Worm (Caenorhabditis elegans): ENCODE measurements around the gene F59A7.14.

DNA sequence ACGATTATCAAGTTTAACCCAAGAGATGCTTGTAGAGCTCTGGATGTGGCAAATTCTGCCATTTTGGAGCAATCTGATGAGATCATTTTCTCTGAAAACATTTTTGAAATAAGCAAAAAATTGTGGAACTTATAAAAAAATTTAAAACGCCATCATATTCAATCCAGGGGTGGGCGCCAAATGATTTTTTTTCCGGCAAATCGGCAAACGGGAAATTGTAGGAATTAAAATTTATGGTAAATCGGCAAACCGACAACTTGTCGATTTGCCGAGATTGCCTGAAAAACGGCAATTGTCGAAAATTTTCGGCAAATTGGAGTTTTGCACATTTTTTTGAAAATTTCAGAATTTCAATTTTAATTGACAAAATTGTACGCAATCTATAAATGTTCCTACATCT lies 16.8 kb downstream of the F59A7.14 start, which contains the start of gene srab-23:
- no peak for TF ChIP-seq aly-2 (tag; optimal IDR thresholded peaks at IDR 0.05)
- TF ChIP-seq nhr-77 (tag; optimal IDR thresholded peaks at IDR 0.05), result no peak
- no peak for TF ChIP-seq ceh-82 (tag; optimal IDR thresholded peaks at IDR 0.05)
- no peak for TF ChIP-seq elt-3 (tag; optimal IDR thresholded peaks at IDR 0.05)
- no peak for TF ChIP-seq zag-1 (tag; optimal IDR thresholded peaks at IDR 0.05)
- no peak for TF ChIP-seq ama-1 (optimal IDR thresholded peaks at IDR 0.05)
- TF ChIP-seq ztf-11 (tag; optimal IDR thresholded peaks at IDR 0.05), result no peak
- no peak for TF ChIP-seq skn-1 (tag; optimal IDR thresholded peaks at IDR 0.05)
- no peak for TF ChIP-seq nhr-12 (tag; optimal IDR thresholded peaks at IDR 0.05)
- no peak for TF ChIP-seq crh-2 (tag; optimal IDR thresholded peaks at IDR 0.05)
- no peak for TF ChIP-seq nhr-237 (tag; optimal IDR thresholded peaks at IDR 0.05)
